Worm (Caenorhabditis elegans) whole organism, L3 larva: ENCODE data around the gene ncs-1.

ENCODE experiments used
- aly-2 ChIP-seq: fragments of 150-350 bp; optimal IDR thresholded peaks from 2 replicates; lab custom pipeline; 2014; ENCODE audit warnings: missing biosample characterization, missing genetic modification characterization
- ama-1 ChIP-seq: fragments of 150-350 bp; optimal IDR thresholded peaks from 2 replicates; lab custom pipeline; 2018
- ceh-16 ChIP-seq: sonication (generic microtip); optimal IDR thresholded peaks from 2 replicates; lab custom pipeline; 2017; ENCODE audit warnings: missing biosample characterization, missing genetic modification characterization
- ceh-9 ChIP-seq: sonication (generic microtip); optimal IDR thresholded peaks from 2 replicates; lab custom pipeline; 2018; ENCODE audit warnings: missing biosample characterization, missing genetic modification characterization
- daf-12 ChIP-seq: fragments of 150-350 bp; optimal IDR thresholded peaks from 2 replicates; lab custom pipeline; 2014; ENCODE audit warnings: missing biosample characterization, missing genetic modification reagents, missing genetic modification characterization
- egl-27 ChIP-seq: sonication (generic microtip); optimal IDR thresholded peaks from 4 replicates; lab custom pipeline; 2017; ENCODE audit warnings: missing biosample characterization, missing genetic modification reagents, missing genetic modification characterization
- egl-5 ChIP-seq: fragments of 150-350 bp; optimal IDR thresholded peaks from 2 replicates; lab custom pipeline; 2017; ENCODE audit warnings: missing biosample characterization, missing genetic modification reagents, missing genetic modification characterization, inconsistent platforms
- elt-1 ChIP-seq: fragments of 150-350 bp; optimal IDR thresholded peaks from 2 replicates; lab custom pipeline; 2014; ENCODE audit warnings: missing biosample characterization, missing genetic modification characterization
- elt-2 ChIP-seq: sonication (generic microtip); optimal IDR thresholded peaks from 2 replicates; lab custom pipeline; 2016; ENCODE audit warnings: missing genetic modification reagents, mild to moderate bottlenecking, missing genetic modification characterization, missing compliant biosample characterization
- eor-1 ChIP-seq, 2 experiments: fragments of 150-350 bp; optimal IDR thresholded peaks; 2 replicates each; lab custom pipeline; 2014 to 2018; ENCODE audit warnings: missing biosample characterization in 2 of 2, missing genetic modification characterization in 2 of 2
- fkh-10 ChIP-seq: sonication (generic microtip); optimal IDR thresholded peaks from 2 replicates; lab custom pipeline; 2017; ENCODE audit warnings: missing biosample characterization, missing genetic modification reagents, missing genetic modification characterization
- fos-1 ChIP-seq: fragments of 150-350 bp; optimal IDR thresholded peaks from 2 replicates; lab custom pipeline; 2014; ENCODE audit warnings: missing biosample characterization, missing genetic modification characterization
- hmg-11 ChIP-seq: sonication (generic microtip); optimal IDR thresholded peaks from 2 replicates; lab custom pipeline; 2016; ENCODE audit warnings: missing genetic modification characterization, missing compliant biosample characterization
- lin-39 ChIP-seq: fragments of 150-350 bp; optimal IDR thresholded peaks from 2 replicates; lab custom pipeline; 2018; ENCODE audit warnings: missing biosample characterization, missing genetic modification reagents, missing genetic modification characterization
- lsy-12 ChIP-seq: sonication (generic microtip); optimal IDR thresholded peaks from 2 replicates; lab custom pipeline; 2016; ENCODE audit warnings: mild to moderate bottlenecking, missing genetic modification characterization, missing compliant biosample characterization
- mdl-1 ChIP-seq: fragments of 150-350 bp; optimal IDR thresholded peaks from 2 replicates; lab custom pipeline; 2014; ENCODE audit warnings: missing biosample characterization, missing genetic modification characterization
- nfya-1 ChIP-seq: sonication (generic microtip); optimal IDR thresholded peaks from 2 replicates; lab custom pipeline; 2017; ENCODE audit warnings: missing genetic modification characterization, mild to moderate bottlenecking, missing compliant biosample characterization, antibody characterized with exemption, moderate library complexity; ENCODE audit not compliant: insufficient read depth
- nhr-12 ChIP-seq: fragments of 150-350 bp; optimal IDR thresholded peaks from 2 replicates; lab custom pipeline; 2014; ENCODE audit warnings: missing biosample characterization, missing genetic modification characterization
- nhr-25 ChIP-seq: sonication (generic microtip); optimal IDR thresholded peaks from 2 replicates; lab custom pipeline; 2017; ENCODE audit warnings: missing biosample characterization, missing genetic modification characterization
- nhr-28 ChIP-seq: fragments of 150-350 bp; optimal IDR thresholded peaks from 2 replicates; lab custom pipeline; 2014; ENCODE audit warnings: missing biosample characterization, missing genetic modification characterization
- nhr-67 ChIP-seq: fragments of 150-350 bp; optimal IDR thresholded peaks from 2 replicates; lab custom pipeline; 2014; ENCODE audit warnings: missing biosample characterization, missing genetic modification characterization
- nhr-76 ChIP-seq: fragments of 150-350 bp; sonication (generic microtip); optimal IDR thresholded peaks from 5 replicates; lab custom pipeline; 2014; ENCODE audit warnings: missing biosample characterization, missing genetic modification characterization
- nhr-77 ChIP-seq: fragments of 150-350 bp; optimal IDR thresholded peaks from 2 replicates; lab custom pipeline; 2014; ENCODE audit warnings: missing biosample characterization, missing genetic modification characterization
- pha-4 ChIP-seq: fragments of 150-350 bp; optimal IDR thresholded peaks from 2 replicates; lab custom pipeline; 2014; ENCODE audit warnings: missing biosample characterization, missing genetic modification reagents, missing genetic modification characterization
- pqm-1 ChIP-seq: fragments of 150-350 bp; optimal IDR thresholded peaks from 2 replicates; lab custom pipeline; 2017; ENCODE audit warnings: missing biosample characterization, missing genetic modification characterization, inconsistent platforms
- sea-2 ChIP-seq: fragments of 150-350 bp; sonication (generic microtip); optimal IDR thresholded peaks from 4 replicates; lab custom pipeline; 2014; ENCODE audit warnings: missing biosample characterization, missing genetic modification reagents, missing genetic modification characterization
- snpc-4 ChIP-seq: fragments of 150-350 bp; optimal IDR thresholded peaks from 2 replicates; lab custom pipeline; 2014; ENCODE audit warnings: missing biosample characterization, missing genetic modification characterization
- zag-1 ChIP-seq: fragments of 150-350 bp; optimal IDR thresholded peaks from 2 replicates; lab custom pipeline; 2014; ENCODE audit warnings: missing biosample characterization, missing genetic modification characterization
- ztf-11 ChIP-seq: fragments of 150-350 bp; optimal IDR thresholded peaks from 2 replicates; lab custom pipeline; 2014; ENCODE audit warnings: missing biosample characterization, missing genetic modification characterization
- ztf-4 ChIP-seq: fragments of 150-350 bp; optimal IDR thresholded peaks from 2 replicates; lab custom pipeline; 2014; ENCODE audit warnings: missing biosample characterization, missing genetic modification characterization

The ncs-1 gene

DNA sequence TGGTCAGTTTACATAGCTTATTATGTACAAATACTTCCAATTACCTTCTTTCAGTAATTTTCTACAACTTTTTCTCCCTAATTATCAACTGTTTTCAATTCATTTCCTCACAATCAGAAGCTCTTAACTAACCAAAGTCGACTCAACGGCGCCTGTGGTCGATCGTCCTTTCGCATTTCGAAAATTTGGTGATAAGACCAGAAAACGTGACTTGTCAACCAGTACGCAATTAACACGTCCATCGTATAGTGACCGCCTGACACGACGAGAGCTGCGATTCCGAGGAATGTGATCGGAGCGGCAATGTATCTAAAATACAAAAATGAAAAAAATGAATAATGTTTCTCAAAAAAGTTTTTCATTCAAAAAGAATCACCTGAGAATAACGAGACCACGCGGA, 17.4 kb downstream of the ncs-1 start:
- TF ChIP-seq hmg-11: no peak
- TF ChIP-seq nfya-1 (tag; lab: Kevin White, UChicago): peak; percentile 80
- TF ChIP-seq elt-2 (tag; lab: Kevin White, UChicago): peak; percentile 80
- TF ChIP-seq pha-4: peak; percentile 31
- peak; percentile 59 for TF ChIP-seq pqm-1 (tag; lab: Kevin White, UChicago)

DNA sequence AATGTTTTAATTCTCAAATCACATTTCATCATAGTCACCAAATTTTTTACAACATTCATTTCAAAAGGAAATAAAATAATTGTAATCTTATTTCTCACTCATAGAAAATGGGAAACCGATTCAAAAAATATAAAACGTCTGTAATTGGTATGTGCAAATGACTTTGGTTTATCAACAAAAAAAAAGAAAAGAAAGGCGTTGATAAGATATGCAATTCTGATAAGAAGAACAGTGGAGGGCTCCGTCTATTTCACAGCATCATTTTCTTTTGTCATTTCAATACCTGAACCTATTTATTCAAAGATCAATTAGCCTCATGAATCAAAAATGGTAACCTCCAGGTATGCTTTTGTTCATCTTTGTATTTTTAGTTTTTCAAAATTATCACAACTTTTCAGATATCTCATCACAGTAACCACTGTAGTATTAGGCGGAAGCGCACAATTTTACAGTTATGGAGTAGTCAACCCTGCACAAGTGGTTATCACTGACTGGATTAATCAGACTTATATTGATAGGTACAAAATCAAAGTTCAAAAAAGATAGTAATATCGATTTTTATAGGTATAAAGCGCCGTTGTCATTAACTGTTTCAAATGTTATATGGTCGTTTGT, 24.7 kb downstream of the ncs-1 start, which contains the start of gene F53H8.3:
TSS of gene F53H8.3 (plus strand) at position 275 of the 615 bp plus-strand sequence.
- TF ChIP-seq elt-2 (tag; lab: Kevin White, UChicago) (peak; percentile 92), nhr-76 (tag; lab: Kevin White, UChicago) (no peak), pha-4 (peak; percentile 27), elt-1 (tag; lab: Kevin White, UChicago) (no peak), ceh-16 (no peak)

DNA sequence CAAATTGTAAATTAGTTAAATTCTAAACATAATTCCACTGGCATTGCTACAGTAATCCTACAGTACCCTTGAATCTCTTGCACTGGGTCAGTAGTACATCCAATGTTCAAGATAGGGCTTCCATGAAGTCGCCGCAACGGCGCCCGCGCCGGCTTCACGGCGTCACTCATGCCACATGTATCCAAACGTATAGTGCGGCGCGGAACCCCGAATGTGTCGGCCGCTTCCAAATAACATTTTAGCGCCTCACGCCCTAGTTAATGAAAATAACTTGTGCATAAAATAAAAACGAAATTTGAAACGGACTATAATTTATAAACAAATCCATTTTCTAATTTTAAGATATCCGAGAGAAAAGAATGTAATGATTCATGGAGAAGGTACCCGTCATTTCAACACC, 27.1 kb downstream of the ncs-1 start:
- TF ChIP-seq snpc-4 (tag; lab: Kevin White, UChicago) (peak; percentile 47), nfya-1 (tag; lab: Kevin White, UChicago) (no peak), nhr-67 (tag; lab: Kevin White, UChicago) (no peak)

DNA sequence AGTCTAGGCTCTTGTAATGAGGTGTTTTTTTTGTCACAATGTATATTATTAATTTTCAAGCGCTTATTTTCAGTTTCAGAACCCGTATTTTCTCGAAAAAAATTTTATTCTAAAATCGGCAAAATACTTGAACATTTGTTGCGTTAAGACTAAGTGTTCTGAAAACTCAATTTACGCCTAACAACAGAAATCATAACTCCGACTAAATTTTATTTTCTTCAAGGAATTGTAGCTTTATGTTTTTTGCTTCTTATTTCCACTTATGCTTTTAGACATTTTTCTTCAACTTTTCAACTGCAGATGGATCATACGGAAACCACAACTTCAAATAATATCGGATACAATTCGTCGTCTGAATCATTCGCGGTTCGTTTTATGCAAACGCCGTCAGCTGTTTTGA, 29.6 kb downstream of the ncs-1 start, which contains the start of gene F35H12.1:
TSS of gene F35H12.1 (plus strand) at position 301 of the 400 bp plus-strand sequence.
- TF ChIP-seq nhr-77 (tag; lab: Kevin White, UChicago) (no peak), ceh-9 (tag; lab: Kevin White, UChicago) (no peak), lsy-12 (tag; lab: Kevin White, UChicago) (no peak), egl-5 (tag; lab: Kevin White, UChicago) (no peak), ama-1 (lab: Kevin White, UChicago) (no peak), zag-1 (tag; lab: Kevin White, UChicago) (no peak), elt-1 (tag; lab: Kevin White, UChicago) (no peak), sea-2 (no peak), eor-1 (tag; optimal IDR thresholded peaks at IDR 0.05; lab: Kevin White, UChicago) (no peak), nhr-28 (tag; lab: Kevin White, UChicago) (no peak), fkh-10 (no peak), mdl-1 (tag; lab: Kevin White, UChicago) (no peak), nfya-1 (tag; lab: Kevin White, UChicago) (no peak), ztf-4 (tag; lab: Kevin White, UChicago) (no peak), egl-27 (tag; lab: Kevin White, UChicago) (no peak), elt-2 (tag; lab: Kevin White, UChicago) (no peak), aly-2 (tag; lab: Kevin White, UChicago) (no peak)

DNA sequence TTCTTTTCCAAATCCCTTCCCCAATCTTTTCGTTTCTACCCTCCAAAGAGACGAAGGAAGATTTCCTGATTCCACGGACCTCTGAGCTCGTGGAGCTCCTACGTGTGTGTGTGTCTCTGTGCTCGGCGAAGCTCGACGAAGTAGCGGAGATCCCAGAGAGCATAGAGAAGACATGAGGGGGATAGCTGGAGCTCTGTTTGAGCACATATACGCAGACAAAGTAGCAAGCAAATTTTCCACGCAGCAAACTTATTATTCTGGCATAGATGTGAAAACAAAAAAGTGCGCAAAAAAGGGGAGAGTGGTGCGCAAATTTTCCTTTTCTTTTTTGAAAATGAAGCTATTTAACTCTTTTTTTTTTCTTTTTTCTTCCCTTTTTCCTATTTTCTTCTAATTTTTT, 30.2 kb downstream of the ncs-1 start:
- TF ChIP-seq sea-2 (no peak), nhr-25 (no peak), nfya-1 (tag; lab: Kevin White, UChicago) (peak; percentile 55), eor-1 (tag; optimal IDR thresholded peaks at IDR 0.05; lab: Kevin White, UChicago) (no peak), ztf-11 (tag; lab: Kevin White, UChicago) (no peak), fkh-10 (peak; percentile 69), nhr-12 (tag; lab: Kevin White, UChicago) (no peak), lin-39 (tag; lab: Kevin White, UChicago) (peak; percentile 36), hmg-11 (peak; percentile 53), ama-1 (lab: Kevin White, UChicago) (no peak), snpc-4 (tag; lab: Kevin White, UChicago) (no peak)
- TF ChIP-seq, all 47 proteins: peak for 4

DNA sequence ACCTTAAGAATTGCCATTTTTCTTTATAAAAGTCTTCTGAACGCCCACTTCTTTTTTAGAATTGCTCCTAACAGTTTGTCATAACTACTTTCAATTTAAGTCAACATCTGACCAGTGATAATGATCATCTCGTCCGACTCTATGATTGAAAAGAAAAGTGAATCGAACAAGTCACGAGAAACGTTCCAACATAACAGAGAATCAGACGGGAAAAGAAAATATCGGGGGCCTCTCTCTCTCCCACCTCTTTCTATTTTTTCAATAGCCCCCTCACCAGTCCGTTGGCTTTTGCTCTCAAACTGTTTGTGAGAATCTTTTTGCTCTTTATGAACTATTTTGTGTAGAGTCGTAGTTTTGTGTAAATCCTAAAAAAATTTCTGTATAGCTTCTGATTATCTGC, 35.4 kb downstream of the ncs-1 start:
- TF ChIP-seq pha-4 (peak; percentile 69), nhr-12 (tag; lab: Kevin White, UChicago) (no peak)

DNA sequence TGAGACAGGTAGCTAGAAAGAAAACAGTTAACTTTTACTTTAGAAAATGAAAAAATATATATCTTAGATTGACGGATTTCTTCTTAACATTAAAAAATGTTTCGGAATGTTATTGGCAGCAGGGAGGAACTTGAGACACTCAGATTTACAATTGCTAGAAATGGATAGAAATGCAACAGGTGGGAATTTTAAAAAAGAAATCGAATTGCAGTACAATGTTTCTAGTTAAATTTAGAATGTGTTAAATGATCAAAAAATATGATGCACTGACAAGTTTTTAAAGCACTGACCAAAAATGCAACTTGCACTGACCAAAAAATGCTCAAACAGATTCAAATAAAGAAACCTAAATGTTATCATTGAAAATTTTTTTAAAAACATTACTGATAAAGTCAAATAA, 36.9 kb downstream of the ncs-1 start:
- TF ChIP-seq elt-1 (tag; lab: Kevin White, UChicago): no peak
- TF ChIP-seq nhr-67 (tag; lab: Kevin White, UChicago): no peak
- no peak for TF ChIP-seq zag-1 (tag; lab: Kevin White, UChicago)
- no peak for TF ChIP-seq ztf-11 (tag; lab: Kevin White, UChicago)
- TF ChIP-seq daf-12 (tag; lab: Kevin White, UChicago): no peak
- TF ChIP-seq fos-1 (tag; lab: Kevin White, UChicago): no peak
- TF ChIP-seq, all 47 proteins: peak for 0
